Fruit fly (Drosophila melanogaster) whole organism, embryonic: ENCODE results near the gene TFAM.

Experiments used
- CG10366 ChIP-seq: fragments of 200-800 bp; sonication (Bioruptor generic); IDR thresholded peaks from 2 replicates; pipeline ENCODE4 v1.3.6; 2022; ENCODE audit warnings: missing biosample characterization, missing genetic modification characterization
- CG3407 ChIP-seq: fragments of 200-800 bp; sonication (Bioruptor generic); optimal IDR thresholded peaks from 2 replicates; lab custom pipeline; 2018; ENCODE audit warnings: missing biosample characterization, mild to moderate bottlenecking, missing genetic modification characterization
- Ets65A ChIP-seq: fragments of 200-800 bp; sonication (Bioruptor generic); peaks from one replicate; lab custom pipeline; 2016; ENCODE audit warnings: missing biosample characterization, missing genetic modification characterization
- az2 ChIP-seq: fragments of 200-800 bp; sonication (Bioruptor generic); optimal IDR thresholded peaks from 3 replicates; lab custom pipeline; 2016; ENCODE audit warnings: missing biosample characterization, missing genetic modification characterization

DNA sequence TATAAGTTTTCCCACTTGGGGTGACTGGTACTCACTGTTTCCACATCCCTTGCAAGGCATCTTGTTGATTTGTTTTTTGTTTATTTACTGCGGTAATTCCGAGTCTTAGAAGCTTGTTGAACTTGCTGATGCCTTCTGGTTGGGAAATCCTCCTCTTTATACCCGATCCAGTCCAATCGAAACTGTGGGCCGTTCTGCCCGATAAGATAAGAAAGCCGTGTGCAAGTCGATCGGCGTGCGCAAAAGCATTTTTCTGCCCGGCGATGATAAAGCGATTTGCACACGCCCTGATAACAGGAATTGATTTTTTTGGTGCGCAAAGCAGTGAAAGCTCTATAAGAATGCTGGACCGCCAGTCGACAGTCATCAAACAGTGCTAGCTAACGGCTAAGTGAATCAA lies 42.2 kb downstream of the TFAM start, which contains the start of the genes MtnE and MtnD:
- TF ChIP-seq CG3407 (GFP tag; lab: Kevin White, UChicago) (no peak), az2 (GFP tag; lab: Kevin White, UChicago) (no peak), CG10366 (GFP tag; lab: Robert Waterston, UW) (no peak), Ets65A (no peak)
